Worm (Caenorhabditis elegans) whole organism, L1 larva: Measurements from ENCODE around the gene F57G12.2.
A peak's percentile ranks its signal among the peaks of the same experiment; 100 is the strongest.

Experiments
- C04F5.9 ChIP-seq: sonication (generic microtip); optimal IDR thresholded peaks from 2 replicates; lab custom pipeline; 2016; ENCODE audit warnings: missing genetic modification characterization, missing compliant biosample characterization
- F16B12.6 ChIP-seq: fragments of 150-350 bp; optimal IDR thresholded peaks from 2 replicates; lab custom pipeline; 2014; ENCODE audit warnings: missing biosample characterization, missing genetic modification characterization
- aha-1 ChIP-seq: fragments of 150-350 bp; optimal IDR thresholded peaks from 2 replicates; lab custom pipeline; 2014; ENCODE audit warnings: missing biosample characterization, missing genetic modification characterization
- alr-1 ChIP-seq: fragments of 200-800 bp; sonication (Bioruptor generic); optimal IDR thresholded peaks from 2 replicates; lab custom pipeline; 2018; ENCODE audit warnings: borderline replicate concordance, mild to moderate bottlenecking, missing genetic modification characterization, missing compliant biosample characterization
- ama-1 ChIP-seq: fragments of 150-350 bp; optimal IDR thresholded peaks from 2 replicates; lab custom pipeline; 2014
- blmp-1 ChIP-seq: fragments of 150-350 bp; optimal IDR thresholded peaks from 2 replicates; lab custom pipeline; 2014; ENCODE audit warnings: missing biosample characterization, missing genetic modification characterization
- ceh-8 ChIP-seq: fragments of 200-800 bp; sonication (Bioruptor generic); optimal IDR thresholded peaks from 2 replicates; lab custom pipeline; 2018; ENCODE audit warnings: mild to moderate bottlenecking, missing genetic modification characterization, moderate library complexity, missing compliant biosample characterization
- ceh-88 ChIP-seq: fragments of 200-800 bp; sonication (Bioruptor generic); IDR thresholded peaks from 2 replicates; pipeline ENCODE4 v1.3.6; 2022; ENCODE audit warnings: missing genetic modification characterization, missing compliant biosample characterization
- ceh-90 ChIP-seq: sonication (generic microtip); optimal IDR thresholded peaks from 2 replicates; lab custom pipeline; 2016; ENCODE audit warnings: missing genetic modification characterization, missing compliant biosample characterization
- efl-1 ChIP-seq, 4 experiments: fragments of 150-350 bp; optimal IDR thresholded peaks in 3 of 4; peaks in 1 of 4; 1 replicate in 1 of 4; 2 replicates in 3 of 4; lab custom pipeline; 2014; ENCODE audit warnings: missing biosample characterization in 2 of 4, missing genetic modification characterization in 2 of 4, missing genetic modification reagents in 2 of 4
- efl-3 ChIP-seq: fragments of 200-800 bp; sonication (Bioruptor generic); optimal IDR thresholded peaks from 2 replicates; lab custom pipeline; 2018; ENCODE audit warnings: mild to moderate bottlenecking, missing genetic modification characterization, missing compliant biosample characterization
- egl-13 ChIP-seq: sonication (generic microtip); optimal IDR thresholded peaks from 2 replicates; lab custom pipeline; 2016; ENCODE audit warnings: missing genotype, missing genetic modification reagents, missing genetic modification characterization, missing compliant biosample characterization
- elt-3 ChIP-seq, 6 experiments: fragments of 150-350 bp in 1 of 6; sonication (generic microtip); optimal IDR thresholded peaks; 2 replicates each; lab custom pipeline; 2017 to 2018; ENCODE audit warnings: missing biosample characterization in 6 of 6, missing genetic modification characterization in 6 of 6, inconsistent platforms in 1 of 6
- ets-5 ChIP-seq: fragments of 200-800 bp; sonication (Bioruptor generic); IDR thresholded peaks from 2 replicates; pipeline ENCODE4 v1.3.6; 2022; ENCODE audit warnings: missing genetic modification characterization, missing compliant biosample characterization
- fkh-10 ChIP-seq: sonication (generic microtip); optimal IDR thresholded peaks from 2 replicates; lab custom pipeline; 2017; ENCODE audit warnings: missing biosample characterization, missing genetic modification reagents, missing genetic modification characterization
- fkh-4 ChIP-seq: sonication (generic microtip); optimal IDR thresholded peaks from 2 replicates; lab custom pipeline; 2016; ENCODE audit warnings: missing compliant biosample characterization, missing genetic modification characterization, borderline replicate concordance
- grh-1 ChIP-seq: fragments of 200-800 bp; sonication (Bioruptor generic); IDR thresholded peaks from 2 replicates; pipeline ENCODE4 v1.3.6; 2022; ENCODE audit warnings: missing genetic modification reagents, missing genetic modification characterization, missing compliant biosample characterization
- hlh-4 ChIP-seq: sonication (generic microtip); optimal IDR thresholded peaks from 2 replicates; lab custom pipeline; 2016; ENCODE audit warnings: mild to moderate bottlenecking, missing genetic modification characterization, missing compliant biosample characterization
- hpl-2 ChIP-seq: fragments of 150-350 bp; optimal IDR thresholded peaks from 2 replicates; lab custom pipeline; 2014; ENCODE audit warnings: missing biosample characterization, missing genetic modification reagents, missing genetic modification characterization
- irx-1 ChIP-seq: sonication (generic microtip); optimal IDR thresholded peaks from 2 replicates; lab custom pipeline; 2016; ENCODE audit warnings: missing genetic modification characterization, missing compliant biosample characterization
- isw-1 ChIP-seq: fragments of 200-800 bp; sonication (Bioruptor generic); IDR thresholded peaks from 2 replicates; pipeline ENCODE4 v1.3.6; 2022; ENCODE audit warnings: missing genetic modification characterization, missing compliant biosample characterization
- lin-14 ChIP-seq: fragments of 200-800 bp; sonication (Bioruptor generic); optimal IDR thresholded peaks from 2 replicates; lab custom pipeline; 2018; ENCODE audit warnings: mild to moderate bottlenecking, missing genetic modification characterization, moderate library complexity, missing compliant biosample characterization
- lin-15B ChIP-seq: fragments of 150-350 bp; sonication (generic microtip); optimal IDR thresholded peaks from 3 replicates; lab custom pipeline; 2014; ENCODE audit warnings: missing biosample characterization, missing genetic modification characterization
- lin-35 ChIP-seq, 2 experiments: fragments of 150-350 bp; optimal IDR thresholded peaks; 2 replicates each; lab custom pipeline; 2014; ENCODE audit warnings: missing biosample characterization in 2 of 2, missing genetic modification characterization in 2 of 2, missing genetic modification reagents in 2 of 2
- lin-39 ChIP-seq: fragments of 150-350 bp; optimal IDR thresholded peaks from 2 replicates; lab custom pipeline; 2014; ENCODE audit warnings: missing biosample characterization, missing genetic modification reagents, missing genetic modification characterization
- lir-3 ChIP-seq: sonication (generic microtip); optimal IDR thresholded peaks from 2 replicates; lab custom pipeline; 2016; ENCODE audit warnings: mild to moderate bottlenecking, missing genetic modification characterization, moderate library complexity, missing compliant biosample characterization; ENCODE audit not compliant: poor library complexity
- lsy-2 ChIP-seq, 2 experiments: fragments of 150-350 bp; optimal IDR thresholded peaks; 2 replicates each; lab custom pipeline; 2014; ENCODE audit warnings: missing biosample characterization in 2 of 2, missing genetic modification characterization in 2 of 2
- mep-1 ChIP-seq: fragments of 150-350 bp; optimal IDR thresholded peaks from 2 replicates; lab custom pipeline; 2014; ENCODE audit warnings: missing biosample characterization, missing genetic modification characterization
- nhr-12 ChIP-seq: sonication (generic microtip); optimal IDR thresholded peaks from 2 replicates; lab custom pipeline; 2017; ENCODE audit warnings: missing biosample characterization, missing genetic modification characterization
- nhr-19 ChIP-seq: fragments of 200-800 bp; sonication (Bioruptor generic); conservative IDR thresholded peaks from 2 replicates; pipeline ENCODE4 v1.3.6; 2022; ENCODE audit warnings: missing genetic modification characterization, missing compliant biosample characterization
- nhr-20 ChIP-seq: sonication (generic microtip); optimal IDR thresholded peaks from 2 replicates; lab custom pipeline; 2016; ENCODE audit warnings: mild to moderate bottlenecking, missing genetic modification characterization, missing compliant biosample characterization
- nhr-237 ChIP-seq: fragments of 150-350 bp; optimal IDR thresholded peaks from 2 replicates; lab custom pipeline; 2014; ENCODE audit warnings: missing biosample characterization, missing genetic modification characterization
- nhr-47 ChIP-seq: sonication (generic microtip); optimal IDR thresholded peaks from 2 replicates; lab custom pipeline; 2016; ENCODE audit warnings: mild to moderate bottlenecking, missing genetic modification characterization, moderate library complexity, missing compliant biosample characterization
- nhr-71 ChIP-seq: sonication (generic microtip); optimal IDR thresholded peaks from 2 replicates; lab custom pipeline; 2016; ENCODE audit warnings: mild to moderate bottlenecking, missing genetic modification characterization, moderate library complexity, missing compliant biosample characterization
- nhr-77 ChIP-seq: fragments of 150-350 bp; optimal IDR thresholded peaks from 2 replicates; lab custom pipeline; 2014; ENCODE audit warnings: missing biosample characterization, missing genetic modification characterization
- pqm-1 ChIP-seq: sonication (generic microtip); optimal IDR thresholded peaks from 3 replicates; lab custom pipeline; 2017; ENCODE audit warnings: missing biosample characterization, missing genetic modification characterization
- rnt-1 ChIP-seq: sonication (generic microtip); optimal IDR thresholded peaks from 2 replicates; lab custom pipeline; 2016; ENCODE audit warnings: mild to moderate bottlenecking, missing genetic modification characterization, moderate library complexity, missing compliant biosample characterization
- skn-1 ChIP-seq: fragments of 150-350 bp; optimal IDR thresholded peaks from 2 replicates; lab custom pipeline; 2014; ENCODE audit warnings: missing biosample characterization, missing genetic modification characterization
- snpc-4 ChIP-seq: fragments of 150-350 bp; optimal IDR thresholded peaks from 2 replicates; lab custom pipeline; 2014; ENCODE audit warnings: missing biosample characterization, missing genetic modification characterization
- snu-23 ChIP-seq: sonication (generic microtip); optimal IDR thresholded peaks from 2 replicates; lab custom pipeline; 2016; ENCODE audit warnings: missing genetic modification characterization, missing compliant biosample characterization
- sox-4 ChIP-seq: sonication (generic microtip); optimal IDR thresholded peaks from 2 replicates; lab custom pipeline; 2016; ENCODE audit warnings: missing genetic modification characterization, missing compliant biosample characterization
- sptf-1 ChIP-seq: fragments of 150-350 bp; optimal IDR thresholded peaks from 2 replicates; lab custom pipeline; 2014; ENCODE audit warnings: missing biosample characterization, missing genetic modification characterization
- tlp-1 ChIP-seq: fragments of 150-350 bp; optimal IDR thresholded peaks from 2 replicates; lab custom pipeline; 2014; ENCODE audit warnings: missing biosample characterization, missing genetic modification characterization
- unc-130 ChIP-seq: fragments of 150-350 bp; optimal IDR thresholded peaks from 2 replicates; lab custom pipeline; 2017; ENCODE audit warnings: missing biosample characterization, missing genetic modification characterization, inconsistent platforms
- unc-30 ChIP-seq: sonication (generic microtip); optimal IDR thresholded peaks from 2 replicates; lab custom pipeline; 2017; ENCODE audit warnings: missing biosample characterization, missing genetic modification characterization
- unc-98 ChIP-seq: fragments of 200-800 bp; sonication (Bioruptor generic); IDR thresholded peaks from 2 replicates; pipeline ENCODE4 v1.3.6; 2022; ENCODE audit warnings: missing genetic modification characterization, missing compliant biosample characterization
- vab-15 ChIP-seq: sonication (generic microtip); optimal IDR thresholded peaks from 2 replicates; lab custom pipeline; 2017; ENCODE audit warnings: missing genotype, mild to moderate bottlenecking, missing genetic modification characterization, missing compliant biosample characterization
- zip-4 ChIP-seq: fragments of 200-800 bp; sonication (Bioruptor generic); optimal IDR thresholded peaks from 2 replicates; lab custom pipeline; 2018; ENCODE audit warnings: mild to moderate bottlenecking, missing genetic modification characterization, moderate library complexity, missing compliant biosample characterization
- ztf-11 ChIP-seq, 2 experiments: sonication (generic microtip); optimal IDR thresholded peaks; 2 replicates each; lab custom pipeline; 2016 to 2017; ENCODE audit warnings: missing genetic modification characterization in 2 of 2, missing biosample characterization in 1 of 2, missing compliant biosample characterization in 1 of 2
- ztf-4 ChIP-seq: fragments of 150-350 bp; optimal IDR thresholded peaks from 2 replicates; lab custom pipeline; 2014; ENCODE audit warnings: missing biosample characterization, missing genetic modification characterization

The F57G12.2 gene

DNA sequence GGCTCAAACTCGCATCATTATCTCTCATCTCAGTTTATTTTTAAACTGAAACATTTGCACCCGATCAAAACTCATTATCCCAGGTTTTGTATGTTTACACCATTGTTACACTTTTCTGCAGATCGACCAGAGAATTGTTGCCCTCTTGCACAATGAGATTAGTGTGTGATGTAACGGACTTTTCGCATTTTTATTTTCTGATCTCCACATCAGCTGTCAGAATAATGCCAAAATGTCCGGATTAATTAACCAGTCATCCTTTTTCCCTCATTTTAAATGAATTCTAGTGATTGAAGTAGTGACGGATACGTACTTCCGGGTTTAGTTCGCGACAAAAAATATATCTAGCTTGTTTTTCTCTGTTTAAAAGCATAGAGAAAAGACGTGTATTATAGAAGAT is 1.2 kb downstream of the F57G12.2 start (continued):
- TF ChIP-seq unc-130 (tag; lab: Kevin White, UChicago) (peak; percentile 80), nhr-47 (tag; lab: Kevin White, UChicago) (peak; percentile 40), rnt-1 (tag; lab: Kevin White, UChicago) (peak; percentile 25), unc-30 (tag; lab: Kevin White, UChicago) (no peak), nhr-19 (GFP tag; lab: Robert Waterston, UW) (no peak), skn-1 (no peak), snu-23 (GFP tag; lab: Kevin White, UChicago) (peak; percentile 16), lin-39 (tag; lab: Kevin White, UChicago) (no peak), efl-3 (GFP tag; lab: Kevin White, UChicago) (no peak), C04F5.9 (tag; lab: Kevin White, UChicago) (no peak), ztf-11 (tag; optimal IDR thresholded peaks at IDR 0.05; lab: Kevin White, UChicago) (no peak), isw-1 (GFP tag; lab: Robert Waterston, UW) (no peak), hlh-4 (no peak), nhr-237 (no peak), nhr-12 (tag; lab: Kevin White, UChicago) (no peak), snpc-4 (tag; lab: Kevin White, UChicago) (no peak), ceh-8 (GFP tag; lab: Kevin White, UChicago) (no peak), mep-1 (peak; percentile 0), irx-1 (tag; lab: Kevin White, UChicago) (no peak), fkh-4 (tag; lab: Kevin White, UChicago) (no peak), efl-1 (optimal IDR thresholded peaks at IDR 0.05; lab: Kevin White, UChicago) (no peak), efl-1 (GFP tag; optimal IDR thresholded peaks at IDR 0.05 in 1 of 2; lab: Kevin White, UChicago) (no peak), F16B12.6 (tag; lab: Kevin White, UChicago) (no peak), blmp-1 (no peak), egl-13 (tag; lab: Kevin White, UChicago) (no peak), elt-3 (tag; optimal IDR thresholded peaks at IDR 0.05; lab: Kevin White, UChicago) (no peak), ama-1 (lab: Kevin White, UChicago) (no peak), sptf-1 (tag; lab: Kevin White, UChicago) (no peak), ztf-4 (tag; lab: Kevin White, UChicago) (no peak), fkh-10 (GFP tag; lab: Kevin White, UChicago) (no peak), nhr-71 (tag; lab: Kevin White, UChicago) (peak; percentile 68), sox-4 (tag; lab: Kevin White, UChicago) (peak; percentile 52), tlp-1 (tag; lab: Kevin White, UChicago) (no peak), lsy-2 (tag; optimal IDR thresholded peaks at IDR 0.05; lab: Kevin White, UChicago) (peak in 1 of 2 experiments; percentile 33), pqm-1 (no peak), hpl-2 (GFP tag; lab: Kevin White, UChicago) (no peak), nhr-77 (tag; lab: Kevin White, UChicago) (no peak), alr-1 (tag; lab: Kevin White, UChicago) (no peak), lir-3 (tag; lab: Kevin White, UChicago) (peak; percentile 22), lin-15B (no peak), aha-1 (no peak), lin-14 (peak; percentile 52), lin-35 (GFP tag; optimal IDR thresholded peaks at IDR 0.05; lab: Kevin White, UChicago) (no peak), grh-1 (no peak), ets-5 (GFP tag; lab: Robert Waterston, UW) (no peak), zip-4 (GFP tag; lab: Kevin White, UChicago) (no peak), nhr-20 (peak; percentile 7), vab-15 (tag; lab: Kevin White, UChicago) (no peak), ceh-90 (tag; lab: Kevin White, UChicago) (no peak), unc-98 (no peak), ceh-88 (GFP tag; lab: Robert Waterston, UW) (no peak)
